Fruit fly (Drosophila melanogaster): Measurements from ENCODE around the gene CG9743.

CG9743 gene

DNA sequence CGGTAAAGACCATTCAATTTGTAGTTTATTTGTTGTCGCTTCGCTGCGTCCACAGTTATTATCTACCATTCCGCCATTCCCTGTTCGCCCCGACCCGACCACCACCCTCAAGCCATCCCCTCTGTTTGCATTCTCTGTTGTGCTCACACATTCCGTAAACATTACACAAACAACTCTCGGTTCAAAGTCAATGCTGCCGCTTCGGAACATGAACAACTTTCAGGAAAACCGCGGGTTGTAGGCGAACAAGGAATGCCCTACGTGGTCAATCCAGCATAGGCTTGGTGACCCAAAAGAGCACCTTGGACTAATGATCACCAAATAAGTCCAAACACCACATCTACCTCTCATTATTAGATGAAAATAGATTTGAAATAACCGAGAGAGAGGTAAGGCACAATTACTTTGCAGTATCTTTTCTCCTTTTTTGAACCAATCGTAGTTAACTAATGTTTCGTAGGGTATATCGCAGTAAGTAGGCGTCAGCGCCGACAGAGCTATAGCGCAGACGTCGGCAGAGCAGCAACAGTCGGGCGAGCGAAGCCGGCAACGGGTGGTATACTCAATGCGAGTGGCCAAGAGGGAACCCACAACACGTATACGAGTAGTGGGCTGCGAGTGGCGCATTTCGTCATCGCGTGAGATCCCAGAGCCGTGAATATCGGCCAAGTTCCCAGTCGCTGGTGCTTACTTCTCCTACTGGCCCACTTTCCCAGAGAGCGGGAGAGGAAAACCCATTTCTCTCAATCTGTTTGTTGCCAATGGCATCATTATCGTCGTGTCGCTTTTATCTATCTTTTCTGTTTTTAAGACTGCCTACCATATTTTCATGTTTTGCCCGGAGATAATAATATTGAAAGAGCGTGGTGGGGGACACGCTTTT, 547 bp upstream of the CG9743 start (continued):
- TF ChIP-seq ase (GFP tag; IDR thresholded peaks at IDR 0.05), result peak; percentile 92
- peak; percentile 86 for TF ChIP-seq CG2875 (GFP tag; optimal IDR thresholded peaks at IDR 0.05)
- TF ChIP-seq CG10431 (GFP tag; optimal IDR thresholded peaks at IDR 0.05), result peak; percentile 42
- TF ChIP-seq CG10654 (GFP tag; optimal IDR thresholded peaks at IDR 0.05), result peak; percentile 98
- TF ChIP-seq usp (GFP tag; optimal IDR thresholded peaks at IDR 0.05), result no peak
- TF ChIP-seq CG18011 (GFP tag; optimal IDR thresholded peaks at IDR 0.05), result peak; percentile 69
- no peak for TF ChIP-seq Doc3 (GFP tag; IDR thresholded peaks at IDR 0.05; ENCODE audit: partially characterized antibody)
- TF ChIP-seq CG3065 (GFP tag; optimal IDR thresholded peaks at IDR 0.05), result peak; percentile 87
- TF ChIP-seq luna (GFP tag; optimal IDR thresholded peaks at IDR 0.05), result peak; percentile 94
- TF ChIP-seq CG15601 (tag; optimal IDR thresholded peaks at IDR 0.05), result peak; percentile 87
- peak; percentile 97 for TF ChIP-seq eyg (GFP tag; optimal IDR thresholded peaks at IDR 0.05)
- peak; percentile 86 for TF ChIP-seq CG8089 (GFP tag; optimal IDR thresholded peaks at IDR 0.05)
- peak; percentile 92 for TF ChIP-seq CG10543 (GFP tag; optimal IDR thresholded peaks at IDR 0.05)
- peak; percentile 90 for TF ChIP-seq Bteb2 (GFP tag; optimal IDR thresholded peaks at IDR 0.05)
- peak; percentile 91 for TF ChIP-seq MBD-R2 (GFP tag; IDR thresholded peaks at IDR 0.05)
- peak; percentile 92 for TF ChIP-seq wor (GFP tag; IDR thresholded peaks at IDR 0.05)
- peak; percentile 96 for TF ChIP-seq abd-A (tag; optimal IDR thresholded peaks at IDR 0.05)
- peak; percentile 83 for TF ChIP-seq oc (tag; optimal IDR thresholded peaks at IDR 0.05)
- TF ChIP-seq CG1792 (GFP tag; optimal IDR thresholded peaks at IDR 0.05), result peak; percentile 98
- peak; percentile 100 for TF ChIP-seq CG10274 (GFP tag; optimal IDR thresholded peaks at IDR 0.05)
- peak; percentile 86 for TF ChIP-seq gce (GFP tag; IDR thresholded peaks at IDR 0.05)
- TF ChIP-seq CG18619 (GFP tag; optimal IDR thresholded peaks at IDR 0.05), result peak; percentile 90
- TF ChIP-seq CG10209 (GFP tag; optimal IDR thresholded peaks at IDR 0.05), result peak; percentile 94
- TF ChIP-seq CG33213 (GFP tag; optimal IDR thresholded peaks at IDR 0.05), result peak; percentile 97
- TF ChIP-seq CG2129 (GFP tag; IDR thresholded peaks at IDR 0.05; ENCODE audit: partially characterized antibody), result no peak
- TF ChIP-seq CG34376 (GFP tag; optimal IDR thresholded peaks at IDR 0.05), result peak; percentile 87
- TF ChIP-seq tio (GFP tag; optimal IDR thresholded peaks at IDR 0.05), result peak; percentile 92
- peak; percentile 97 for TF ChIP-seq tin (GFP tag; optimal IDR thresholded peaks at IDR 0.05)
- peak; percentile 66; the same call in 1 of the 2 replicates for TF ChIP-seq CG8765 (GFP tag; IDR thresholded peaks at IDR 0.05)
- peak; percentile 90 for TF ChIP-seq NfI (GFP tag; optimal IDR thresholded peaks at IDR 0.05)
- peak; percentile 83 for TF ChIP-seq CG4617 (GFP tag; optimal IDR thresholded peaks at IDR 0.05; ENCODE audit: borderline replicate concordance)
- peak; percentile 78 for TF ChIP-seq grn (GFP tag; optimal IDR thresholded peaks at IDR 0.05)
- TF ChIP-seq D (optimal IDR thresholded peaks at IDR 0.05), result no peak
- peak; percentile 97 for TF ChIP-seq D (GFP tag; optimal IDR thresholded peaks at IDR 0.05)
- TF ChIP-seq CG10267 (tag; optimal IDR thresholded peaks at IDR 0.05), result peak; percentile 91
- TF ChIP-seq CG8388 (GFP tag; optimal IDR thresholded peaks at IDR 0.05), result peak; percentile 88
- peak; percentile 85 for TF ChIP-seq H2.0 (GFP tag; IDR thresholded peaks at IDR 0.05)
- peak; percentile 85 for TF ChIP-seq CG13894 (tag; optimal IDR thresholded peaks at IDR 0.05)
- peak; percentile 77 for TF ChIP-seq GATAe (GFP tag; conservative IDR thresholded peaks at IDR 0.05)
- peak; percentile 53; the same call in 1 of the 2 replicates for TF ChIP-seq CG10321 (GFP tag; IDR thresholded peaks at IDR 0.05)
- peak; percentile 89 for TF ChIP-seq mirr (GFP tag; optimal IDR thresholded peaks at IDR 0.05)
- peak; percentile 83 for TF ChIP-seq Deaf1 (tag; optimal IDR thresholded peaks at IDR 0.05)
- peak; percentile 96 for TF ChIP-seq BtbVII (GFP tag; optimal IDR thresholded peaks at IDR 0.05)
- TF ChIP-seq CG16813 (GFP tag; IDR thresholded peaks at IDR 0.05; ENCODE audit: partially characterized antibody), result no peak
- peak; percentile 90 for TF ChIP-seq nerfin-1 (tag; optimal IDR thresholded peaks at IDR 0.05)
- peak; percentile 78 for TF ChIP-seq CG3995 (GFP tag; optimal IDR thresholded peaks at IDR 0.05)
- peak; percentile 99 for TF ChIP-seq pb (GFP tag; optimal IDR thresholded peaks at IDR 0.05)
- TF ChIP-seq ham (GFP tag; IDR thresholded peaks at IDR 0.05), result peak; percentile 74
- TF ChIP-seq yki (optimal IDR thresholded peaks at IDR 0.05), result no peak

Measured in whole organism, embryonic.